Fruit fly (Drosophila melanogaster) whole organism, embryonic: ENCODE measurements around the gene Vps37B.
A peak's percentile ranks its signal among the peaks of the same experiment; 100 is the strongest.

Experiments
- BEAF-32 ChIP-seq: fragments of 200-800 bp; sonication (Bioruptor generic); optimal IDR thresholded peaks from 3 replicates; lab custom pipeline; 2017; ENCODE audit warnings: missing biosample characterization, missing genetic modification characterization, mild to moderate bottlenecking, moderate library complexity, missing genetic modification reagents
- Bteb2 ChIP-seq: fragments of 200-800 bp; sonication (Bioruptor generic); optimal IDR thresholded peaks from 2 replicates; lab custom pipeline; 2016; ENCODE audit warnings: missing biosample characterization, missing genetic modification characterization
- CG1024 ChIP-seq: fragments of 200-800 bp; sonication (Bioruptor generic); IDR thresholded peaks from 2 replicates; pipeline ENCODE4 v1.3.6; 2022; ENCODE audit warnings: missing biosample characterization, missing genetic modification characterization
- CG10543 ChIP-seq: fragments of 200-800 bp; sonication (Bioruptor generic); optimal IDR thresholded peaks from 3 replicates; lab custom pipeline; 2017; ENCODE audit warnings: missing biosample characterization, mild to moderate bottlenecking, missing genetic modification characterization, moderate library complexity
- CG10565 ChIP-seq: fragments of 200-800 bp; sonication (Bioruptor generic); optimal IDR thresholded peaks from 3 replicates; lab custom pipeline; 2016; ENCODE audit warnings: missing biosample characterization, mild to moderate bottlenecking, missing genetic modification characterization
- CG13296 ChIP-seq: fragments of 200-800 bp; sonication (Bioruptor generic); optimal IDR thresholded peaks from 3 replicates; lab custom pipeline; 2018; ENCODE audit warnings: missing biosample characterization, mild to moderate bottlenecking, missing genetic modification characterization
- CG16863 ChIP-seq: fragments of 200-800 bp; sonication (Bioruptor generic); optimal IDR thresholded peaks from 3 replicates; lab custom pipeline; 2016; ENCODE audit warnings: missing biosample characterization, missing genetic modification characterization
- CG17328 ChIP-seq: fragments of 200-800 bp; sonication (Bioruptor generic); IDR thresholded peaks from 2 replicates; pipeline ENCODE4 v1.3.6; 2022; ENCODE audit warnings: missing biosample characterization, missing genetic modification characterization
- CG2129 ChIP-seq: fragments of 200-800 bp; sonication (Bioruptor generic); IDR thresholded peaks from 2 replicates; pipeline ENCODE4 v1.3.6; 2022; ENCODE audit warnings: missing biosample characterization, missing genetic modification characterization; ENCODE audit not compliant: partially characterized antibody
- CG3281 ChIP-seq: fragments of 200-800 bp; sonication (Bioruptor generic); optimal IDR thresholded peaks from 3 replicates; lab custom pipeline; 2017; ENCODE audit warnings: missing biosample characterization, mild to moderate bottlenecking, missing genetic modification characterization
- CG34224 ChIP-seq: fragments of 200-800 bp; sonication (Bioruptor generic); IDR thresholded peaks from 3 replicates; pipeline ENCODE4 v1.3.6; 2022; ENCODE audit warnings: missing biosample characterization, missing genetic modification characterization; ENCODE audit not compliant: partially characterized antibody
- CG3847 ChIP-seq: fragments of 200-800 bp; sonication (Bioruptor generic); IDR thresholded peaks from 2 replicates; pipeline ENCODE4 v1.3.6; 2022; ENCODE audit warnings: missing biosample characterization, missing genetic modification characterization
- CG4404 ChIP-seq: fragments of 200-800 bp; sonication (Bioruptor generic); IDR thresholded peaks from 2 replicates; pipeline ENCODE4 v1.3.6; 2022; ENCODE audit warnings: missing biosample characterization, missing genetic modification characterization
- CG4820 ChIP-seq: fragments of 200-800 bp; sonication (Bioruptor generic); optimal IDR thresholded peaks from 3 replicates; lab custom pipeline; 2016; ENCODE audit warnings: missing biosample characterization, missing genetic modification characterization
- CG4854 ChIP-seq: fragments of 200-800 bp; sonication (Bioruptor generic); optimal IDR thresholded peaks from 2 replicates; lab custom pipeline; 2016; ENCODE audit warnings: missing biosample characterization, missing genetic modification characterization, inconsistent platforms
- CG5180 ChIP-seq: fragments of 200-800 bp; sonication (Bioruptor generic); optimal IDR thresholded peaks from 3 replicates; lab custom pipeline; 2017; ENCODE audit warnings: missing biosample characterization, missing genetic modification characterization, mild to moderate bottlenecking, moderate library complexity, missing genetic modification reagents
- CG6254 ChIP-seq: fragments of 200-800 bp; sonication (Bioruptor generic); optimal IDR thresholded peaks from 3 replicates; lab custom pipeline; 2017; ENCODE audit warnings: mild to moderate bottlenecking, missing biosample characterization, missing genetic modification reagents, missing genetic modification characterization
- CG7271 ChIP-seq: fragments of 200-800 bp; sonication (Bioruptor generic); optimal IDR thresholded peaks from 2 replicates; lab custom pipeline; 2018; ENCODE audit warnings: missing biosample characterization, mild to moderate bottlenecking, missing genetic modification characterization, moderate library complexity
- CG7372 ChIP-seq: fragments of 200-800 bp; sonication (Bioruptor generic); IDR thresholded peaks from 2 replicates; pipeline ENCODE4 v1.3.6; 2022; ENCODE audit warnings: missing biosample characterization, missing genetic modification characterization
- CG8281 ChIP-seq: fragments of 200-800 bp; sonication (Bioruptor generic); optimal IDR thresholded peaks from 2 replicates; lab custom pipeline; 2018; ENCODE audit warnings: missing biosample characterization, mild to moderate bottlenecking, missing genetic modification characterization, moderate library complexity
- CG9609 ChIP-seq: fragments of 200-800 bp; sonication (Bioruptor generic); optimal IDR thresholded peaks from 3 replicates; lab custom pipeline; 2016; ENCODE audit warnings: missing biosample characterization, missing genetic modification characterization
- Gsc ChIP-seq: fragments of 200-800 bp; sonication (Bioruptor generic); IDR thresholded peaks from 2 replicates; pipeline ENCODE4 v1.3.6; 2022; ENCODE audit warnings: missing biosample characterization, missing genetic modification characterization
- H15 ChIP-seq: fragments of 200-800 bp; sonication (Bioruptor generic); IDR thresholded peaks from 3 replicates; pipeline ENCODE4 v1.3.6; 2022; ENCODE audit warnings: missing biosample characterization, missing genetic modification characterization
- HHEX ChIP-seq: fragments of 200-800 bp; sonication (Bioruptor generic); optimal IDR thresholded peaks from 3 replicates; lab custom pipeline; 2017; ENCODE audit warnings: missing biosample characterization, mild to moderate bottlenecking, missing genetic modification characterization, missing genetic modification reagents
- HLH4C ChIP-seq: fragments of 200-800 bp; sonication (Bioruptor generic); IDR thresholded peaks from 3 replicates; pipeline ENCODE4 v1.3.6; 2022; ENCODE audit warnings: missing biosample characterization, missing genetic modification characterization; ENCODE audit not compliant: partially characterized antibody
- Mad ChIP-seq: fragments of 200-800 bp; sonication (Bioruptor generic); optimal IDR thresholded peaks from 2 replicates; lab custom pipeline; 2016; ENCODE audit warnings: missing biosample characterization, missing genetic modification characterization
- NK7.1 ChIP-seq: fragments of 200-800 bp; sonication (Bioruptor generic); optimal IDR thresholded peaks from 3 replicates; lab custom pipeline; 2016; ENCODE audit warnings: missing biosample characterization, missing genetic modification characterization
- Neu2 ChIP-seq: fragments of 200-800 bp; sonication (Bioruptor generic); optimal IDR thresholded peaks from 3 replicates; lab custom pipeline; 2016; ENCODE audit warnings: missing biosample characterization, missing genetic modification characterization, borderline replicate concordance
- Nf-YC ChIP-seq: fragments of 200-800 bp; optimal IDR thresholded peaks from 3 replicates; lab custom pipeline; 2019; ENCODE audit warnings: missing biosample characterization, mild to moderate bottlenecking, missing genetic modification characterization, moderate library complexity
- Rx ChIP-seq: fragments of 200-800 bp; sonication (Bioruptor generic); IDR thresholded peaks from 2 replicates; pipeline ENCODE4 v1.3.6; 2022; ENCODE audit warnings: missing biosample characterization, missing genetic modification characterization
- Side ChIP-seq: fragments of 200-800 bp; sonication (Bioruptor generic); optimal IDR thresholded peaks from 2 replicates; lab custom pipeline; 2016; ENCODE audit warnings: missing biosample characterization, missing genetic modification characterization
- Sin3A ChIP-seq: fragments of >200 bp; optimal IDR thresholded peaks from 2 replicates; lab custom pipeline; 2018
- ase ChIP-seq: fragments of 200-800 bp; sonication (Bioruptor generic); IDR thresholded peaks from 3 replicates; pipeline ENCODE4 v1.3.6; 2022; ENCODE audit warnings: missing biosample characterization, missing genetic modification characterization
- cato ChIP-seq: fragments of 200-800 bp; sonication (Bioruptor generic); optimal IDR thresholded peaks from 2 replicates; lab custom pipeline; 2016; ENCODE audit warnings: missing biosample characterization, missing genetic modification characterization, borderline replicate concordance
- croc ChIP-seq: fragments of 200-800 bp; sonication (Bioruptor generic); conservative IDR thresholded peaks from 3 replicates; pipeline ENCODE4 v1.3.6; 2022; ENCODE audit warnings: missing biosample characterization, missing genetic modification characterization
- dpn ChIP-seq, 2 experiments: fragments of 200-800 bp; sonication (Bioruptor generic); optimal IDR thresholded peaks; 3 replicates each; lab custom pipeline; 2016; ENCODE audit warnings: missing biosample characterization in 2 of 2, missing genetic modification characterization in 2 of 2
- en ChIP-seq: fragments of 200-800 bp; sonication (Bioruptor generic); optimal IDR thresholded peaks from 2 replicates; lab custom pipeline; 2016; ENCODE audit warnings: missing biosample characterization, missing genetic modification characterization
- esg ChIP-seq: fragments of 200-800 bp; sonication (Bioruptor generic); conservative IDR thresholded peaks from 2 replicates; pipeline ENCODE4 v1.3.6; 2022; ENCODE audit warnings: missing biosample characterization, missing genetic modification characterization
- eve ChIP-seq, 2 experiments: fragments of >200 bp; optimal IDR thresholded peaks; 2 replicates each; lab custom pipeline; 2017; ENCODE audit warnings: missing biosample characterization in 2 of 2, missing genetic modification characterization in 2 of 2
- gcm2 ChIP-seq: fragments of 200-800 bp; sonication (Bioruptor generic); optimal IDR thresholded peaks from 2 replicates; lab custom pipeline; 2016; ENCODE audit warnings: missing biosample characterization, missing genetic modification characterization
- hbn ChIP-seq: fragments of 200-800 bp; sonication (Bioruptor generic); IDR thresholded peaks from 2 replicates; pipeline ENCODE4 v1.3.6; 2022; ENCODE audit warnings: missing biosample characterization, missing genetic modification characterization; ENCODE audit not compliant: partially characterized antibody
- kay ChIP-seq: fragments of 200-800 bp; sonication (Bioruptor generic); optimal IDR thresholded peaks from 2 replicates; lab custom pipeline; 2016; ENCODE audit warnings: missing biosample characterization, missing genetic modification characterization
- p53 ChIP-seq: fragments of 200-800 bp; sonication (Bioruptor generic); optimal IDR thresholded peaks from 2 replicates; lab custom pipeline; 2016; ENCODE audit warnings: missing biosample characterization, missing genetic modification characterization
- peb ChIP-seq: fragments of 200-800 bp; sonication (Bioruptor generic); IDR thresholded peaks from 2 replicates; pipeline ENCODE4 v1.3.6; 2022; ENCODE audit warnings: missing biosample characterization, missing genetic modification characterization
- pzg ChIP-seq: fragments of 200-800 bp; sonication (Bioruptor generic); optimal IDR thresholded peaks from 3 replicates; lab custom pipeline; 2018; ENCODE audit warnings: missing biosample characterization, mild to moderate bottlenecking, missing genetic modification characterization, moderate library complexity
- row ChIP-seq: fragments of 200-800 bp; sonication (Bioruptor generic); IDR thresholded peaks from 3 replicates; pipeline ENCODE4 v1.3.6; 2022; ENCODE audit warnings: missing biosample characterization, missing genetic modification characterization
- sim ChIP-seq: fragments of 200-800 bp; sonication (Bioruptor generic); IDR thresholded peaks from 2 replicates; pipeline ENCODE4 v1.3.6; 2022; ENCODE audit warnings: missing biosample characterization, missing genetic modification characterization
- stwl ChIP-seq: fragments of 200-800 bp; sonication (Bioruptor generic); optimal IDR thresholded peaks from 3 replicates; lab custom pipeline; 2018; ENCODE audit warnings: missing biosample characterization, mild to moderate bottlenecking, missing genetic modification characterization, moderate library complexity
- unpg ChIP-seq: fragments of 200-800 bp; sonication (Bioruptor generic); optimal IDR thresholded peaks from 3 replicates; lab custom pipeline; 2018; ENCODE audit warnings: missing biosample characterization, mild to moderate bottlenecking, missing genetic modification characterization, moderate library complexity
- zf30C ChIP-seq: fragments of 200-800 bp; sonication (Bioruptor generic); optimal IDR thresholded peaks from 3 replicates; lab custom pipeline; 2018; ENCODE audit warnings: missing biosample characterization, mild to moderate bottlenecking, missing genetic modification characterization

The Vps37B gene

dm6 chr3R:5256462-5257146 lies 30.6 kb downstream of the Vps37B start, which contains the start of the genes Enoph and Hph (continued):
- TF ChIP-seq zf30C (GFP tag; lab: Kevin White, UChicago): no peak
- TF ChIP-seq peb (GFP tag; lab: Robert Waterston, UW): no peak
- TF ChIP-seq kay (GFP tag; lab: Kevin White, UChicago): peak; percentile 34
- TF ChIP-seq croc (GFP tag; lab: Robert Waterston, UW): no peak
- TF ChIP-seq cato (GFP tag; lab: Kevin White, UChicago): no peak
- peak; percentile 48 for TF ChIP-seq HHEX (GFP tag; lab: Kevin White, UChicago)
- peak; percentile 23; the same call in 1 of the 2 replicates for TF ChIP-seq CG1024 (GFP tag; lab: Robert Waterston, UW)
- TF ChIP-seq NK7.1 (GFP tag; lab: Kevin White, UChicago): no peak
- peak; percentile 5 for TF ChIP-seq p53 (GFP tag; lab: Kevin White, UChicago)
- TF ChIP-seq CG34224: peak; percentile 77
- peak; percentile 43 for TF ChIP-seq CG16863 (GFP tag; lab: Kevin White, UChicago)
- TF ChIP-seq CG4404 (GFP tag; lab: Robert Waterston, UW): peak; percentile 54; the same call in 1 of the 2 replicates
- TF ChIP-seq CG5180: peak; percentile 30
- peak; percentile 57 for TF ChIP-seq CG13296
- no peak for TF ChIP-seq CG8281 (tag; lab: Kevin White, UChicago)
- TF ChIP-seq CG4820 (GFP tag; lab: Kevin White, UChicago): peak; percentile 65
- no peak for TF ChIP-seq CG4854 (GFP tag; lab: Kevin White, UChicago)
- TF ChIP-seq gcm2 (GFP tag; lab: Kevin White, UChicago): peak; percentile 40
- peak; percentile 54; the same call in 1 of the 2 replicates for TF ChIP-seq esg
- no peak for TF ChIP-seq Rx
- TF ChIP-seq row (GFP tag; lab: Robert Waterston, UW): peak; percentile 80
- TF ChIP-seq CG2129 (GFP tag; lab: Robert Waterston, UW): peak; percentile 44
- TF ChIP-seq HLH4C (GFP tag; lab: Robert Waterston, UW): peak; percentile 81
- TF ChIP-seq CG3281: peak; percentile 61
- peak; percentile 20 for TF ChIP-seq Bteb2 (GFP tag; lab: Kevin White, UChicago)
- TF ChIP-seq CG10565 (GFP tag; lab: Kevin White, UChicago): no peak
- TF ChIP-seq Sin3A: peak; percentile 69
- peak; percentile 32 for TF ChIP-seq CG6254 (GFP tag; lab: Kevin White, UChicago)
- TF ChIP-seq Neu2 (GFP tag; lab: Kevin White, UChicago): no peak
- peak; percentile 59 for TF ChIP-seq CG9609 (GFP tag; lab: Kevin White, UChicago)
- peak; percentile 75 for TF ChIP-seq CG10543 (GFP tag; lab: Kevin White, UChicago)
- TF ChIP-seq CG3847 (GFP tag; lab: Robert Waterston, UW): peak; percentile 57
- TF ChIP-seq sim (GFP tag; lab: Robert Waterston, UW): no peak
- TF ChIP-seq CG7271: no peak
- TF ChIP-seq ase (GFP tag; lab: Robert Waterston, UW): 0 out of 3 replicates have a peak, but pooled peaks have one; percentile 45
- TF ChIP-seq stwl (tag; lab: Kevin White, UChicago): peak; percentile 45
- peak; percentile 29 for TF ChIP-seq Mad
- peak; percentile 56 for TF ChIP-seq Side (GFP tag; lab: Kevin White, UChicago)
- no peak for TF ChIP-seq Gsc (GFP tag; lab: Robert Waterston, UW)
- no peak for TF ChIP-seq CG7372 (GFP tag; lab: Robert Waterston, UW)
- TF ChIP-seq pzg (GFP tag; lab: Kevin White, UChicago): peak; percentile 67
- no peak for TF ChIP-seq eve (GFP tag; optimal IDR thresholded peaks at IDR 0.05; lab: Kevin White, UChicago)
- TF ChIP-seq en (GFP tag; lab: Kevin White, UChicago): no peak
- TF ChIP-seq unpg (GFP tag; lab: Kevin White, UChicago): peak; percentile 46
- no peak for TF ChIP-seq H15 (GFP tag; lab: Robert Waterston, UW)
- TF ChIP-seq dpn (GFP tag; optimal IDR thresholded peaks at IDR 0.05; lab: Kevin White, UChicago): peak; percentile 64 to 71
- TF ChIP-seq CG17328 (GFP tag; lab: Robert Waterston, UW): 0 out of 2 replicates have a peak, but pooled peaks have one; percentile 30
- TF ChIP-seq hbn (GFP tag; lab: Robert Waterston, UW): peak; percentile 47
- TF ChIP-seq BEAF-32 (GFP tag; lab: Kevin White, UChicago): peak; percentile 89
- TF ChIP-seq Nf-YC (tag; lab: Kevin White, UChicago): peak; percentile 69
